Worm (Caenorhabditis elegans) whole organism, mixed stage, embryonic: ENCODE measurements around the gene F26G1.5.

Experiments
- hlh-1 ChIP-seq: fragments of 150-350 bp; optimal IDR thresholded peaks from 2 replicates; lab custom pipeline; 2014; ENCODE audit warnings: missing biosample characterization, missing genetic modification reagents, missing genetic modification characterization
- lsy-2 ChIP-seq: fragments of 150-350 bp; optimal IDR thresholded peaks from 2 replicates; lab custom pipeline; 2014; ENCODE audit warnings: missing biosample characterization, missing genetic modification characterization
- nhr-76 ChIP-seq: sonication (generic microtip); optimal IDR thresholded peaks from 2 replicates; lab custom pipeline; 2017; ENCODE audit warnings: missing biosample characterization, missing genetic modification characterization

- no peak for TF ChIP-seq lsy-2 (tag; lab: Kevin White, UChicago)
- TF ChIP-seq hlh-1 (tag; lab: Kevin White, UChicago): no peak
- no peak for TF ChIP-seq nhr-76 (tag; lab: Kevin White, UChicago)
Measured at ce11 chrII:4726750-4727384, 44.3 kb downstream of the F26G1.5 start.
